Fruit fly (Drosophila melanogaster) whole organism, embryonic: ENCODE data around the gene CG15773.

ENCODE experiments used
- Atf-2 ChIP-seq: fragments of 200-800 bp; sonication (Bioruptor generic); optimal IDR thresholded peaks from 2 replicates; lab custom pipeline; 2016; ENCODE audit warnings: missing biosample characterization, missing genetic modification characterization
- CG11504 ChIP-seq: fragments of 200-800 bp; sonication (Bioruptor generic); optimal IDR thresholded peaks from 3 replicates; lab custom pipeline; 2019; ENCODE audit warnings: missing biosample characterization, mild to moderate bottlenecking, missing genetic modification characterization, moderate library complexity
- CG11695 ChIP-seq: fragments of 200-800 bp; sonication (Bioruptor generic); IDR thresholded peaks from 3 replicates; pipeline ENCODE4 v1.3.6; 2022; ENCODE audit warnings: missing biosample characterization, missing genetic modification characterization
- CG13624 ChIP-seq: fragments of 200-800 bp; sonication (Bioruptor generic); optimal IDR thresholded peaks from 2 replicates; lab custom pipeline; 2016; ENCODE audit warnings: missing biosample characterization, missing genetic modification characterization
- CG14050 ChIP-seq: fragments of 200-800 bp; sonication (Bioruptor generic); IDR thresholded peaks from 3 replicates; pipeline ENCODE4 v1.3.6; 2022; ENCODE audit warnings: missing biosample characterization, missing genetic modification characterization
- CG15073 ChIP-seq: fragments of 200-800 bp; sonication (Bioruptor generic); optimal IDR thresholded peaks from 2 replicates; lab custom pipeline; 2016; ENCODE audit warnings: missing biosample characterization, missing genetic modification characterization
- CG17186 ChIP-seq: fragments of 200-800 bp; sonication (Bioruptor generic); optimal IDR thresholded peaks from 3 replicates; lab custom pipeline; 2017; ENCODE audit warnings: missing biosample characterization, missing genetic modification reagents, missing genetic modification characterization
- CG1792 ChIP-seq: fragments of 200-800 bp; sonication (Bioruptor generic); optimal IDR thresholded peaks from 2 replicates; lab custom pipeline; 2016; ENCODE audit warnings: missing biosample characterization, missing genetic modification characterization
- CG18619 ChIP-seq: fragments of 200-800 bp; sonication (Bioruptor generic); optimal IDR thresholded peaks from 3 replicates; lab custom pipeline; 2017; ENCODE audit warnings: missing biosample characterization, mild to moderate bottlenecking, missing genetic modification characterization
- CG30020 ChIP-seq: fragments of 200-800 bp; optimal IDR thresholded peaks from 2 replicates; lab custom pipeline; 2019; ENCODE audit warnings: missing biosample characterization, mild to moderate bottlenecking, missing genetic modification characterization, moderate library complexity
- CG31365 ChIP-seq: fragments of 200-800 bp; sonication (Bioruptor generic); optimal IDR thresholded peaks from 2 replicates; lab custom pipeline; 2018; ENCODE audit warnings: missing biosample characterization, mild to moderate bottlenecking, missing genetic modification characterization
- CG32772 ChIP-seq: fragments of 200-800 bp; sonication (Bioruptor generic); IDR thresholded peaks from 2 replicates; pipeline ENCODE4 v1.3.6; 2022; ENCODE audit warnings: missing biosample characterization, missing genetic modification characterization
- CG3407 ChIP-seq: fragments of 200-800 bp; sonication (Bioruptor generic); optimal IDR thresholded peaks from 2 replicates; lab custom pipeline; 2018; ENCODE audit warnings: missing biosample characterization, mild to moderate bottlenecking, missing genetic modification characterization
- CG3847 ChIP-seq: fragments of 200-800 bp; sonication (Bioruptor generic); IDR thresholded peaks from 2 replicates; pipeline ENCODE4 v1.3.6; 2022; ENCODE audit warnings: missing biosample characterization, missing genetic modification characterization
- CG42726 ChIP-seq: fragments of 200-800 bp; sonication (Bioruptor generic); IDR thresholded peaks from 2 replicates; pipeline ENCODE4 v1.3.6; 2022; ENCODE audit warnings: missing biosample characterization, missing genetic modification characterization; ENCODE audit not compliant: partially characterized antibody
- CG4820 ChIP-seq: fragments of 200-800 bp; sonication (Bioruptor generic); optimal IDR thresholded peaks from 3 replicates; lab custom pipeline; 2016; ENCODE audit warnings: missing biosample characterization, missing genetic modification characterization
- CG5245 ChIP-seq: fragments of 200-800 bp; sonication (Bioruptor generic); optimal IDR thresholded peaks from 3 replicates; lab custom pipeline; 2016; ENCODE audit warnings: missing biosample characterization, missing genetic modification characterization
- CG6272 ChIP-seq: fragments of 200-800 bp; sonication (Bioruptor generic); IDR thresholded peaks from 2 replicates; pipeline ENCODE4 v1.3.6; 2022; ENCODE audit warnings: missing biosample characterization, missing genetic modification characterization
- CG6791 ChIP-seq: fragments of 200-800 bp; sonication (Bioruptor generic); IDR thresholded peaks from 3 replicates; pipeline ENCODE4 v1.3.6; 2022; ENCODE audit warnings: missing biosample characterization, missing genetic modification characterization; ENCODE audit not compliant: partially characterized antibody
- CG7271 ChIP-seq: fragments of 200-800 bp; sonication (Bioruptor generic); optimal IDR thresholded peaks from 2 replicates; lab custom pipeline; 2018; ENCODE audit warnings: missing biosample characterization, mild to moderate bottlenecking, missing genetic modification characterization, moderate library complexity
- CG9876 ChIP-seq: fragments of 200-800 bp; sonication (Bioruptor generic); optimal IDR thresholded peaks from 2 replicates; lab custom pipeline; 2016; ENCODE audit warnings: missing biosample characterization, missing genetic modification characterization
- Dip3 ChIP-seq: fragments of 200-800 bp; sonication (Bioruptor generic); optimal IDR thresholded peaks from 3 replicates; lab custom pipeline; 2016; ENCODE audit warnings: missing biosample characterization, missing genetic modification characterization
- GATAe ChIP-seq: fragments of 200-800 bp; sonication (Bioruptor generic); conservative IDR thresholded peaks from 2 replicates; pipeline ENCODE4 v1.3.6; 2022; ENCODE audit warnings: missing biosample characterization, missing genetic modification characterization
- HLH3B ChIP-seq: fragments of 200-800 bp; sonication (Bioruptor generic); IDR thresholded peaks from 2 replicates; pipeline ENCODE4 v1.3.6; 2022; ENCODE audit warnings: missing biosample characterization, missing genetic modification characterization
- Hr51 ChIP-seq, 2 experiments: fragments of 200-800 bp; sonication (Bioruptor generic); optimal IDR thresholded peaks; 2 replicates in 1 of 2; 3 replicates in 1 of 2; lab custom pipeline; 2016 to 2018; ENCODE audit warnings: missing biosample characterization in 2 of 2, missing genetic modification characterization in 2 of 2, mild to moderate bottlenecking in 1 of 2, moderate library complexity in 1 of 2
- Hr78 ChIP-seq, 2 experiments: fragments of 200-800 bp in 1 of 2; fragments of >200 bp in 1 of 2; sonication (Bioruptor generic) in 1 of 2; optimal IDR thresholded peaks; 2 replicates each; lab custom pipeline; 2017 to 2019; ENCODE audit warnings: missing biosample characterization in 2 of 2, missing genetic modification characterization in 2 of 2, mild to moderate bottlenecking in 1 of 2, moderate library complexity in 1 of 2
- Lhr ChIP-seq: fragments of 200-800 bp; sonication (Bioruptor generic); optimal IDR thresholded peaks from 3 replicates; lab custom pipeline; 2017; ENCODE audit warnings: mild to moderate bottlenecking, missing biosample characterization, missing genetic modification reagents, missing genetic modification characterization
- NK7.1 ChIP-seq: fragments of 200-800 bp; sonication (Bioruptor generic); optimal IDR thresholded peaks from 3 replicates; lab custom pipeline; 2016; ENCODE audit warnings: missing biosample characterization, missing genetic modification characterization
- PHDP ChIP-seq: fragments of 200-800 bp; sonication (Bioruptor generic); optimal IDR thresholded peaks from 3 replicates; lab custom pipeline; 2018; ENCODE audit warnings: missing biosample characterization, mild to moderate bottlenecking, missing genetic modification characterization, moderate library complexity
- Ptx1 ChIP-seq: fragments of 200-800 bp; sonication (Bioruptor generic); IDR thresholded peaks from 2 replicates; pipeline ENCODE4 v1.3.6; 2022; ENCODE audit warnings: missing biosample characterization, missing genetic modification characterization
- Six4 ChIP-seq: fragments of 200-800 bp; sonication (Bioruptor generic); optimal IDR thresholded peaks from 2 replicates; lab custom pipeline; 2016; ENCODE audit warnings: missing biosample characterization, missing genetic modification characterization
- Sry-β ChIP-seq: fragments of 200-800 bp; sonication (Bioruptor generic); optimal IDR thresholded peaks from 2 replicates; lab custom pipeline; 2018; ENCODE audit warnings: missing biosample characterization, mild to moderate bottlenecking, missing genetic modification characterization, moderate library complexity
- amos ChIP-seq: fragments of 200-800 bp; sonication (Bioruptor generic); IDR thresholded peaks from 2 replicates; pipeline ENCODE4 v1.3.6; 2022; ENCODE audit warnings: missing biosample characterization, missing genetic modification characterization; ENCODE audit not compliant: partially characterized antibody
- croc ChIP-seq: fragments of 200-800 bp; sonication (Bioruptor generic); conservative IDR thresholded peaks from 3 replicates; pipeline ENCODE4 v1.3.6; 2022; ENCODE audit warnings: missing biosample characterization, missing genetic modification characterization
- eve ChIP-seq, 2 experiments: fragments of >200 bp; optimal IDR thresholded peaks; 2 replicates each; lab custom pipeline; 2017; ENCODE audit warnings: missing biosample characterization in 2 of 2, missing genetic modification characterization in 2 of 2
- fd96Cb ChIP-seq: fragments of 200-800 bp; sonication (Bioruptor generic); optimal IDR thresholded peaks from 2 replicates; lab custom pipeline; 2018; ENCODE audit warnings: missing biosample characterization, mild to moderate bottlenecking, missing genetic modification characterization, moderate library complexity
- gro ChIP-seq: fragments of 200-800 bp; sonication (Bioruptor generic); optimal IDR thresholded peaks from 2 replicates; lab custom pipeline; 2016; ENCODE audit warnings: missing biosample characterization, missing genetic modification characterization
- hb ChIP-seq: fragments of 200-800 bp; sonication (Bioruptor generic); IDR thresholded peaks from 3 replicates; pipeline ENCODE4 v1.3.6; 2022; ENCODE audit warnings: missing biosample characterization, missing genetic modification characterization; ENCODE audit not compliant: partially characterized antibody
- lab ChIP-seq: fragments of 200-800 bp; sonication (Bioruptor generic); optimal IDR thresholded peaks from 3 replicates; lab custom pipeline; 2017; ENCODE audit warnings: missing biosample characterization, missing genetic modification characterization, mild to moderate bottlenecking, moderate library complexity, missing genetic modification reagents
- org-1 ChIP-seq: fragments of 200-800 bp; sonication (Bioruptor generic); optimal IDR thresholded peaks from 2 replicates; lab custom pipeline; 2017; ENCODE audit warnings: missing biosample characterization, missing genetic modification characterization
- p53 ChIP-seq: fragments of 200-800 bp; sonication (Bioruptor generic); optimal IDR thresholded peaks from 2 replicates; lab custom pipeline; 2016; ENCODE audit warnings: missing biosample characterization, missing genetic modification characterization
- pb ChIP-seq: fragments of 200-800 bp; sonication (Bioruptor generic); optimal IDR thresholded peaks from 3 replicates; lab custom pipeline; 2016; ENCODE audit warnings: missing biosample characterization, missing genetic modification characterization
- peb ChIP-seq: fragments of 200-800 bp; sonication (Bioruptor generic); IDR thresholded peaks from 2 replicates; pipeline ENCODE4 v1.3.6; 2022; ENCODE audit warnings: missing biosample characterization, missing genetic modification characterization
- sc ChIP-seq, 3 experiments: fragments of >200 bp in 2 of 3; fragments of 200-800 bp in 1 of 3; sonication (Bioruptor generic) in 1 of 3; optimal IDR thresholded peaks; 2 replicates in 2 of 3; 3 replicates in 1 of 3; lab custom pipeline; 2017; ENCODE audit warnings: mild to moderate bottlenecking in 1 of 3, missing biosample characterization in 1 of 3, missing genetic modification characterization in 1 of 3, missing genetic modification reagents in 1 of 3
- scrt ChIP-seq: fragments of 200-800 bp; sonication (Bioruptor generic); optimal IDR thresholded peaks from 2 replicates; lab custom pipeline; 2018; ENCODE audit warnings: missing biosample characterization, mild to moderate bottlenecking, missing genetic modification characterization, moderate library complexity
- tll ChIP-seq, 2 experiments: fragments of 200-800 bp in 1 of 2; fragments of >200 bp in 1 of 2; sonication (Bioruptor generic) in 1 of 2; optimal IDR thresholded peaks; 2 replicates each; lab custom pipeline; 2017 to 2019; ENCODE audit warnings: missing biosample characterization in 2 of 2, missing genetic modification characterization in 2 of 2, mild to moderate bottlenecking in 1 of 2, moderate library complexity in 1 of 2

Gene CG15773

DNA sequence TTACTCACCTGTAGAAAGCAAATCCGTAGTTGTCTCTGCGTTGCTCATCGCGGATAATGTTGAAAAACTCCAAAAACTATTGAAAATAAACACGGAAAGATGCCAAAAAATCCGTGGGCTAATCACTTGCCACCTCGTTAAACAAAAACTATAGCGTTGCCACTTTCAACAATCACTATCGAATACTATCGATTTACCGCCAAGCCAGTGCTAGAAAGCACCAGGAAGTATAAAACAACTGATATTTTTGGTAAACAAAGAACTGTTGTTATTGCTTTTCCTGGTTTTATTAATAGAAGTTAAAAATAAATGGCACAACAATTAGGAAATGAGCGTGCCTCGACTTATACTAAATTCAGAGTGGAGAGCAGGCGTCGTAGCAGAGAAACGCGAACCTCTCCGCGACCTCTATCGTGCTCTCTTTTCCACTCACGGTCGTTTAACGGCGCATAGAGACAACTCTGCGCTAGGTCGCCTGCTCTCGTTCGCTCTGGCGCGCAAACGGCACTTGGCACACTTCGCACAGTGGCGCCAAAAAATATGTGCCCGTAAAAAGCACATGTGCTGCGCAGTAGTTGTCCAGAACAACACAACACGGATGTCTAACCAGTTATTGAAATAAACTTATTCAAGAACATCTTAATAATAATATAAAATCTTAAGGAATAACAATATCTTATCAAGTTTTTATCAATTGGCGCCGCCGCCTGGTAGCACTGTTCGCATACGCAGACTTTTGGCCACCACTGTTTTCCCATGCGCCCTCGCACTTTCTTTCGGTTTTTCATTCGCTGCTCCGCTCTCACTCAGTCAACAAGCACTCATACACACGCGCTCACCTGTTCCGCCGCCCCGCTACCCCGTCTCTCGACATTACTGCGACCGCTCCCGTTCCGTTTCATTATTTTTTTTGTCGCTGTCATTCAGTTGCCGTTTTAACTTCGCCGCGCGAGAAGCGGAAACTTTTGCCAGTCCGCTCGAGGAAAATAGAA lies 22.6 kb downstream of the CG15773 start, which contains the start of the genes lin-52 and CG15771 (continued):
- peak; percentile 86 for TF ChIP-seq CG4820 (GFP tag; lab: Kevin White, UChicago)
- TF ChIP-seq CG32772 (GFP tag; lab: Robert Waterston, UW) = peak; percentile 94
- peak; percentile 83 for TF ChIP-seq CG5245 (GFP tag; lab: Kevin White, UChicago)
- TF ChIP-seq CG42726 (GFP tag; lab: Robert Waterston, UW) = 0 out of 2 replicates have a peak, but pooled peaks have one; percentile 37
- peak; percentile 94 for TF ChIP-seq peb
- peak; percentile 65 to 96 for TF ChIP-seq Hr51 (GFP tag; optimal IDR thresholded peaks at IDR 0.05; lab: Kevin White, UChicago)
- TF ChIP-seq CG14050 (GFP tag; lab: Robert Waterston, UW) = peak; percentile 91
- TF ChIP-seq Ptx1 (GFP tag; lab: Robert Waterston, UW) = peak; percentile 97
- peak; percentile 37 for TF ChIP-seq CG1792
- TF ChIP-seq CG11695 (GFP tag; lab: Robert Waterston, UW) = peak; percentile 97
- TF ChIP-seq p53 = peak; percentile 18
- TF ChIP-seq HLH3B (GFP tag; lab: Robert Waterston, UW) = peak; percentile 93
- TF ChIP-seq Hr78 (GFP tag; optimal IDR thresholded peaks at IDR 0.05; lab: Kevin White, UChicago) = peak in 1 of 2 experiments; percentile 85
- TF ChIP-seq Sry-β (GFP tag; lab: Kevin White, UChicago) = peak; percentile 18
- no peak for TF ChIP-seq hb (GFP tag; lab: Robert Waterston, UW)
- no peak for TF ChIP-seq CG7271 (tag; lab: Kevin White, UChicago)
- peak; percentile 78 for TF ChIP-seq CG30020 (tag; lab: Kevin White, UChicago)
- TF ChIP-seq pb (GFP tag; lab: Kevin White, UChicago) = no peak
- TF ChIP-seq Lhr (GFP tag; lab: Kevin White, UChicago) = peak; percentile 73
- TF ChIP-seq Six4 = peak; percentile 91
- TF ChIP-seq scrt = peak; percentile 92
- peak; percentile 62 for TF ChIP-seq CG17186
- TF ChIP-seq CG9876 = peak; percentile 5
- peak; percentile 87 for TF ChIP-seq CG6272 (GFP tag; lab: Robert Waterston, UW)
- TF ChIP-seq eve (GFP tag; optimal IDR thresholded peaks at IDR 0.05; lab: Kevin White, UChicago) = no peak
- peak; percentile 63 for TF ChIP-seq gro (GFP tag; lab: Kevin White, UChicago)
- peak; percentile 86 for TF ChIP-seq GATAe (GFP tag; lab: Robert Waterston, UW)
- TF ChIP-seq CG31365 (tag; lab: Kevin White, UChicago) = peak; percentile 73
- TF ChIP-seq CG6791 (GFP tag; lab: Robert Waterston, UW) = peak; percentile 57; the same call in 2 of the 3 replicates
- TF ChIP-seq PHDP = peak; percentile 95
- peak; percentile 69 for TF ChIP-seq amos (GFP tag; lab: Robert Waterston, UW)
- peak; percentile 94 for TF ChIP-seq CG11504 (tag; lab: Kevin White, UChicago)
- TF ChIP-seq Atf-2 (GFP tag; lab: Kevin White, UChicago) = peak; percentile 57
- TF ChIP-seq lab (GFP tag; lab: Kevin White, UChicago) = peak; percentile 97
- TF ChIP-seq Dip3 = peak; percentile 70
- peak; percentile 80 for TF ChIP-seq CG15073 (GFP tag; lab: Kevin White, UChicago)
- TF ChIP-seq CG18619 (GFP tag; lab: Kevin White, UChicago) = peak; percentile 97
- TF ChIP-seq CG3407 (GFP tag; lab: Kevin White, UChicago) = peak; percentile 89
- TF ChIP-seq org-1 (GFP tag; lab: Kevin White, UChicago) = peak; percentile 94
- no peak for TF ChIP-seq sc (optimal IDR thresholded peaks at IDR 0.05; lab: Kevin White, UChicago)
- TF ChIP-seq sc (GFP tag; optimal IDR thresholded peaks at IDR 0.05; lab: Kevin White, UChicago) = peak; percentile 87
- peak; percentile 92 for TF ChIP-seq fd96Cb (tag; lab: Kevin White, UChicago)
- TF ChIP-seq tll (GFP tag; optimal IDR thresholded peaks at IDR 0.05; lab: Kevin White, UChicago) = peak in 1 of 2 experiments; percentile 15
- TF ChIP-seq CG3847 (GFP tag; lab: Robert Waterston, UW) = peak; percentile 96
- peak; percentile 93 for TF ChIP-seq croc
- no peak for TF ChIP-seq NK7.1 (GFP tag; lab: Kevin White, UChicago)
- TF ChIP-seq CG13624 (GFP tag; lab: Kevin White, UChicago) = peak; percentile 78
